Fruit fly (Drosophila melanogaster): ENCODE measurements around the gene Proc.

Gene Proc

dm6 chr2L:7827045-7828004 lies 43.9 kb downstream of the Proc start, which contains the start of the genes Rack1 and mts (continued):
- peak; percentile 96 for TF ChIP-seq CG15514 (GFP tag; optimal IDR thresholded peaks at IDR 0.05)
- peak; percentile 75; the same call in 2 of the 3 replicates for TF ChIP-seq dysf (GFP tag; IDR thresholded peaks at IDR 0.05)
- peak; percentile 74 for TF ChIP-seq CG11085 (GFP tag; IDR thresholded peaks at IDR 0.05)
- no peak for TF ChIP-seq br (optimal IDR thresholded peaks at IDR 0.05)
- peak; percentile 33 for TF ChIP-seq Spps (tag; optimal IDR thresholded peaks at IDR 0.05)
- TF ChIP-seq Atf-2 (GFP tag; optimal IDR thresholded peaks at IDR 0.05) = peak; percentile 46
- peak; percentile 75 for TF ChIP-seq salm (tag; optimal IDR thresholded peaks at IDR 0.05)
- TF ChIP-seq Doc2 (GFP tag; IDR thresholded peaks at IDR 0.05) = no peak
- TF ChIP-seq Fer3 (tag; optimal IDR thresholded peaks at IDR 0.05) = peak; percentile 89
- TF ChIP-seq CG8281 (tag; optimal IDR thresholded peaks at IDR 0.05) = peak; percentile 49
- TF ChIP-seq pros (GFP tag; optimal IDR thresholded peaks at IDR 0.05) = peak; percentile 32
- no peak for TF ChIP-seq oc (tag; optimal IDR thresholded peaks at IDR 0.05)
- TF ChIP-seq CHES-1-like (GFP tag; optimal IDR thresholded peaks at IDR 0.05) = peak; percentile 64
- TF ChIP-seq Ets65A (GFP tag) = peak; percentile 95
- peak; percentile 76 for TF ChIP-seq CG5245 (GFP tag; optimal IDR thresholded peaks at IDR 0.05)
- peak; percentile 69 for TF ChIP-seq ttk (GFP tag; IDR thresholded peaks at IDR 0.05)
- peak; percentile 64 for TF ChIP-seq CG4820 (GFP tag; optimal IDR thresholded peaks at IDR 0.05)
- peak; percentile 71 for TF ChIP-seq CG9797 (GFP tag; optimal IDR thresholded peaks at IDR 0.05)
- peak; percentile 79 for TF ChIP-seq Hey (tag; optimal IDR thresholded peaks at IDR 0.05)
- TF ChIP-seq CG42726 (GFP tag; IDR thresholded peaks at IDR 0.05; ENCODE audit: partially characterized antibody) = peak; percentile 75
- TF ChIP-seq cas (GFP tag; IDR thresholded peaks at IDR 0.05) = peak; percentile 58
- TF ChIP-seq Mad (GFP tag; optimal IDR thresholded peaks at IDR 0.05) = peak; percentile 76
- TF ChIP-seq CG11247 (GFP tag; IDR thresholded peaks at IDR 0.05) = peak; percentile 86
- peak; percentile 90 for TF ChIP-seq ken (GFP tag; IDR thresholded peaks at IDR 0.05)
- peak; percentile 69; the same call in 1 of the 2 replicates for TF ChIP-seq CG17612 (GFP tag; IDR thresholded peaks at IDR 0.05)
- TF ChIP-seq MESR4 (GFP tag; optimal IDR thresholded peaks at IDR 0.05) = peak; percentile 99
- TF ChIP-seq Sry-δ (GFP tag; optimal IDR thresholded peaks at IDR 0.05) = peak; percentile 34
- peak; percentile 94 for TF ChIP-seq CG6765 (GFP tag; optimal IDR thresholded peaks at IDR 0.05)
- peak; percentile 69 for TF ChIP-seq CG3065 (GFP tag; optimal IDR thresholded peaks at IDR 0.05)
- TF ChIP-seq HmgZ (tag; optimal IDR thresholded peaks at IDR 0.05) = peak; percentile 65
- TF ChIP-seq CG4328 (GFP tag; optimal IDR thresholded peaks at IDR 0.05) = peak; percentile 79
- peak; percentile 73 for TF ChIP-seq nerfin-1 (tag; optimal IDR thresholded peaks at IDR 0.05)
- TF ChIP-seq PHDP (tag; optimal IDR thresholded peaks at IDR 0.05) = peak; percentile 86
- peak; percentile 82 for TF ChIP-seq CG31365 (tag; optimal IDR thresholded peaks at IDR 0.05)
- peak; percentile 42 for TF ChIP-seq luna (GFP tag; optimal IDR thresholded peaks at IDR 0.05)
- TF ChIP-seq eve (GFP tag; optimal IDR thresholded peaks at IDR 0.05) = no peak
- peak; percentile 57 for TF ChIP-seq stwl (tag; optimal IDR thresholded peaks at IDR 0.05)
- TF ChIP-seq CG9876 (GFP tag; optimal IDR thresholded peaks at IDR 0.05) = peak; percentile 70
- no peak for TF ChIP-seq yki (optimal IDR thresholded peaks at IDR 0.05)
- TF ChIP-seq Aef1 (GFP tag; IDR thresholded peaks at IDR 0.05) = peak; percentile 64
- TF ChIP-seq fd3F (GFP tag; optimal IDR thresholded peaks at IDR 0.05) = peak; percentile 76
- TF ChIP-seq pnt (GFP tag; optimal IDR thresholded peaks at IDR 0.05) = no peak
- peak; percentile 82 for TF ChIP-seq stc (GFP tag; IDR thresholded peaks at IDR 0.05)
- TF ChIP-seq Hr78 (GFP tag; optimal IDR thresholded peaks at IDR 0.05) = no peak
- TF ChIP-seq ham (GFP tag; IDR thresholded peaks at IDR 0.05) = peak; percentile 29; the same call in 1 of the 2 replicates
- TF ChIP-seq jing (GFP tag; optimal IDR thresholded peaks at IDR 0.05) = peak; percentile 40
- TF ChIP-seq Dfd (GFP tag; optimal IDR thresholded peaks at IDR 0.05) = no peak
- TF ChIP-seq CG12769 (tag; optimal IDR thresholded peaks at IDR 0.05) = peak; percentile 77
- TF ChIP-seq row (GFP tag; IDR thresholded peaks at IDR 0.05) = peak; percentile 51; the same call in 2 of the 3 replicates

Measured in whole organism, embryonic.